Worm (Caenorhabditis elegans): Measurements from ENCODE around the gene T28A11.18.

T28A11.18 gene

DNA sequence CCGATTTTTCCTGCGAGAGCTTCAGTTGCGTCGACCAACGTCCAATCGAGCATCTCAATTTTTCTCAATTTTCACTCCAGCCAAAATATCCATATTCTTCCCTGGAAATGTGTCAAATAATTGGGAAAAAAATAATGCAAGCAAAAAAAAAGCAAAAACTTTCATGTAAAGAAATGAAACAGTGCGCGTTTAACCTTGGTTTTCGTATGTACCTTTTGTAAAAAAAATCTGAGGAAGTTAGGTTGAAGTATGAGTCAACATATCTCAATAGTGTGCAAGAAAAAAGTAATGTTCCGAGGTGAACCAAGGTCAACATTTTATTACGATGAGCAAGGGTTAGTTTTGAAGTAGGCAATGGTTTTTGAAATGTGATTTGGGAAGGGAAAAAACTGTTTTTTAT is 17.7 kb downstream of the T28A11.18 start, which contains the start of gene T28A11.13:
TSS of gene T28A11.13 (minus strand) at position 101 of the 400 bp plus-strand sequence.
- no peak for TF ChIP-seq Y67H2A.10 (GFP tag; conservative IDR thresholded peaks at IDR 0.05)
- TF ChIP-seq C06A6.2 (GFP tag; conservative IDR thresholded peaks at IDR 0.05), result no peak
- no peak for TF ChIP-seq ztf-25 (GFP tag; IDR thresholded peaks at IDR 0.05)
- no peak for TF ChIP-seq him-1 (tag; optimal IDR thresholded peaks at IDR 0.05)
- TF ChIP-seq C17E4.6 (GFP tag; IDR thresholded peaks at IDR 0.05), result no peak
- TF ChIP-seq B0261.1 (tag; optimal IDR thresholded peaks at IDR 0.05), result no peak
- TF ChIP-seq egl-44 (GFP tag; IDR thresholded peaks at IDR 0.05), result no peak
- no peak for TF ChIP-seq attf-3 (GFP tag; conservative IDR thresholded peaks at IDR 0.05)
- TF ChIP-seq hlh-26 (GFP tag; conservative IDR thresholded peaks at IDR 0.05), result no peak
- no peak for TF ChIP-seq nfya-2 (GFP tag; IDR thresholded peaks at IDR 0.05)
- no peak for TF ChIP-seq Y53G8AR.9 (GFP tag; conservative IDR thresholded peaks at IDR 0.05)
- TF ChIP-seq F37B4.10 (GFP tag; IDR thresholded peaks at IDR 0.05), result no peak
- TF ChIP-seq tlf-1 (GFP tag; optimal IDR thresholded peaks at IDR 0.05), result no peak
- TF ChIP-seq ceh-27 (GFP tag; optimal IDR thresholded peaks at IDR 0.05), result no peak
- TF ChIP-seq B0035.1 (tag; optimal IDR thresholded peaks at IDR 0.05), result no peak

DNA sequence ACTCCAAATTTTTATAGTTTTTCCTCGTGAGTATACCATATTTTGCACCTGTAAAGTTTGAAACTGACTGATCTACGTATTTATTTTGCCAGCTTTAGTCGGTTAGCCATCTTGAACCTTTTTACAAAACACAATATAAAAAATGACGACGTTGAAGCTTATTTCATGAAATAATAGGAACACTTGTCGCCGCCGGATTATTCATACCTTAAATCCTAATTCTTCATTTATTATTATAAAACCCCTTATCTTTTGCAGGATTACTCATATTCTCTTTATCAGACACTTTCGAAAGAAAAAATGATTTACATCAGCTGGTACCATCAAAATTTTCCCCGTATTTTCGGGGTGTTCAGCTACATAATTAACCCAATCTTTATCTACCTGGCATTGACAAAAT is 20.3 kb downstream of the T28A11.18 start, which contains the start of gene srj-8:
TSS of gene srj-8 (plus strand) at position 301 of the 400 bp plus-strand sequence.
- no peak for TF ChIP-seq lin-54 (GFP tag; optimal IDR thresholded peaks at IDR 0.05)
- no peak for TF ChIP-seq F39B2.1 (GFP tag; IDR thresholded peaks at IDR 0.05)
- TF ChIP-seq nfya-2 (GFP tag; IDR thresholded peaks at IDR 0.05), result no peak
- no peak for TF ChIP-seq somi-1 (GFP tag; optimal IDR thresholded peaks at IDR 0.05)
- no peak for TF ChIP-seq nhr-179 (tag; optimal IDR thresholded peaks at IDR 0.05)
- TF ChIP-seq cebp-1 (GFP tag; IDR thresholded peaks at IDR 0.05), result no peak
- no peak for TF ChIP-seq cebp-1 (tag; optimal IDR thresholded peaks at IDR 0.05)
- TF ChIP-seq ztf-22 (GFP tag; optimal IDR thresholded peaks at IDR 0.05), result no peak
- TF ChIP-seq him-1 (tag; optimal IDR thresholded peaks at IDR 0.05), result no peak
- TF ChIP-seq tbx-9 (tag; optimal IDR thresholded peaks at IDR 0.05; ENCODE audit: borderline replicate concordance), result no peak
- no peak for TF ChIP-seq pha-4 (tag; optimal IDR thresholded peaks at IDR 0.05)
- TF ChIP-seq xnd-1 (tag; optimal IDR thresholded peaks at IDR 0.05), result no peak

DNA sequence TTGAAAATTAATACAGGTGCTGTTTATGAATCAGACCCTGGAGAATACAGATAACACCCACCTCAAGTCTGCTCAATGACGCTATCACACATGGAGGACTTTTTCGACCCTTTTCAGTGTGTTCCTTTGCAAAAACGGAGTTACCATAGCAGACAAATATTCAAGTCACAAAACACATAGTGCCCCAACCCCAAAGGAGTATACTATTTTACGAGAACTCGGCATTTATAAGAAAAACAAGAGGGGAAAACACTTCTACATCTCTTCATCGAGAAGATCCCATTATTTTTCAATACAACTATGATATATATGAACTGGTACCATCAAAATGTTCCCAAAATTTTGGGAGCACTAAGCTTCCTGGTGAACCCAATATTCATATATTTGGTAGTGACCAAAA is 23.1 kb downstream of the T28A11.18 start, which contains the start of gene srj-7:
TSS of gene srj-7 (plus strand) at position 301 of the 400 bp plus-strand sequence.
- TF ChIP-seq madf-8 (GFP tag; conservative IDR thresholded peaks at IDR 0.05) (no peak), unc-62 (GFP tag; optimal IDR thresholded peaks at IDR 0.05) (no peak), C06A6.2 (GFP tag; conservative IDR thresholded peaks at IDR 0.05) (no peak), zim-3 (tag; optimal IDR thresholded peaks at IDR 0.05) (no peak), K11D2.4 (GFP tag; IDR thresholded peaks at IDR 0.05) (no peak), attf-5 (GFP tag; optimal IDR thresholded peaks at IDR 0.05) (no peak), ztf-25 (GFP tag; IDR thresholded peaks at IDR 0.05) (no peak), egl-44 (GFP tag; IDR thresholded peaks at IDR 0.05) (no peak), hsf-1 (GFP tag; IDR thresholded peaks at IDR 0.05) (no peak), hrde-1 (tag; optimal IDR thresholded peaks at IDR 0.05; ENCODE audit: borderline replicate concordance) (no peak), somi-1 (GFP tag; optimal IDR thresholded peaks at IDR 0.05) (no peak), egl-18 (GFP tag; IDR thresholded peaks at IDR 0.05) (no peak), zfh-2 (GFP tag; conservative IDR thresholded peaks at IDR 0.05) (no peak), nhr-27 (tag; optimal IDR thresholded peaks at IDR 0.05) (no peak), snpc-3.4 (tag; optimal IDR thresholded peaks at IDR 0.05) (no peak), nfya-2 (GFP tag; IDR thresholded peaks at IDR 0.05) (no peak), ceh-79 (tag; optimal IDR thresholded peaks at IDR 0.05) (no peak), snpc-1.1 (tag; optimal IDR thresholded peaks at IDR 0.05; ENCODE audit: insufficient read depth) (no peak), F49E8.2 (tag; optimal IDR thresholded peaks at IDR 0.05; ENCODE audit: insufficient read depth) (no peak)

Data from whole organism, young adult.